Fruit fly (Drosophila melanogaster) whole organism, wandering third instar larva: ENCODE data around the gene heca.

Source experiments
- Abd-B ChIP-seq: fragments of >200 bp; optimal IDR thresholded peaks from 2 replicates; lab custom pipeline; 2017; ENCODE audit warnings: missing biosample characterization, missing genetic modification characterization
- CG32264 ChIP-seq: fragments of 200-800 bp; sonication (Bioruptor generic); optimal IDR thresholded peaks from 2 replicates; lab custom pipeline; 2016; ENCODE audit warnings: missing biosample characterization, missing genetic modification characterization
- CG9705 ChIP-seq: fragments of 200-800 bp; sonication (Bioruptor generic); optimal IDR thresholded peaks from 2 replicates; lab custom pipeline; 2018; ENCODE audit warnings: missing biosample characterization, mild to moderate bottlenecking, missing genetic modification characterization
- CrebA ChIP-seq: fragments of 200-800 bp; sonication (Bioruptor generic); optimal IDR thresholded peaks from 2 replicates; lab custom pipeline; 2016; ENCODE audit warnings: missing biosample characterization, mild to moderate bottlenecking, missing genetic modification characterization, borderline replicate concordance
- Dfd ChIP-seq: fragments of >200 bp; optimal IDR thresholded peaks from 2 replicates; lab custom pipeline; 2017; ENCODE audit warnings: missing biosample characterization, missing genetic modification characterization
- Dif ChIP-seq: fragments of 200-275, 200-300 bp; sonication (Bioruptor generic); optimal IDR thresholded peaks from 2 replicates; lab custom pipeline; 2018; ENCODE audit warnings: missing biosample characterization, missing genetic modification characterization; ENCODE audit not compliant: partially characterized antibody
- GATAd ChIP-seq: sonication (Bioruptor generic); optimal IDR thresholded peaks from 2 replicates; lab custom pipeline; 2016; ENCODE audit warnings: missing biosample characterization, missing genetic modification characterization
- HLH106 ChIP-seq: fragments of 200-800 bp; optimal IDR thresholded peaks from 3 replicates; lab custom pipeline; 2019; ENCODE audit warnings: missing biosample characterization, mild to moderate bottlenecking, missing genetic modification characterization, moderate library complexity
- Hnf4 ChIP-seq: fragments of 200-800 bp; sonication (Bioruptor generic); optimal IDR thresholded peaks from 2 replicates; lab custom pipeline; 2016; ENCODE audit warnings: missing biosample characterization, mild to moderate bottlenecking, missing genetic modification characterization
- Hr78 ChIP-seq: fragments of >200 bp; optimal IDR thresholded peaks from 2 replicates; lab custom pipeline; 2017; ENCODE audit warnings: missing biosample characterization, missing genetic modification characterization
- Hr83 ChIP-seq: fragments of 200-300 bp; sonication (Bioruptor generic); optimal IDR thresholded peaks from 2 replicates; lab custom pipeline; 2016; ENCODE audit warnings: missing biosample characterization, mild to moderate bottlenecking, missing genetic modification characterization, moderate library complexity; ENCODE audit not compliant: poor library complexity, severe bottlenecking
- Jra ChIP-seq: sonication (Bioruptor generic); optimal IDR thresholded peaks from 2 replicates; lab custom pipeline; 2016; ENCODE audit warnings: missing biosample characterization, missing genetic modification characterization
- Mio ChIP-seq: sonication (Bioruptor generic); optimal IDR thresholded peaks from 2 replicates; lab custom pipeline; 2016; ENCODE audit warnings: missing biosample characterization, missing genetic modification characterization
- N ChIP-seq: fragments of >200 bp; optimal IDR thresholded peaks from 2 replicates; lab custom pipeline; 2018; ENCODE audit warnings: missing biosample characterization, missing external identifiers, missing genetic modification characterization
- OdsH ChIP-seq: fragments of 200-800 bp; sonication (Bioruptor generic); optimal IDR thresholded peaks from 2 replicates; lab custom pipeline; 2016; ENCODE audit warnings: missing biosample characterization, mild to moderate bottlenecking, missing genetic modification characterization
- Rel ChIP-seq, 2 experiments: fragments of 200-800 bp; sonication (Bioruptor generic) in 1 of 2; optimal IDR thresholded peaks; 2 replicates in 1 of 2; 3 replicates in 1 of 2; lab custom pipeline; 2016 to 2019; ENCODE audit warnings: mild to moderate bottlenecking in 2 of 2, missing biosample characterization in 2 of 2, missing genetic modification characterization in 2 of 2, moderate library complexity in 1 of 2
- Sp1 ChIP-seq: fragments of 200-800 bp; sonication (Bioruptor generic); optimal IDR thresholded peaks from 3 replicates; lab custom pipeline; 2019; ENCODE audit warnings: missing biosample characterization, mild to moderate bottlenecking, missing genetic modification characterization, moderate library complexity
- br ChIP-seq: fragments of 200-800 bp; sonication (Bioruptor generic); optimal IDR thresholded peaks from 2 replicates; lab custom pipeline; 2016; ENCODE audit warnings: missing biosample characterization, missing genetic modification characterization
- brk ChIP-seq: fragments of 200-800 bp; sonication (Bioruptor generic); optimal IDR thresholded peaks from 2 replicates; lab custom pipeline; 2016; ENCODE audit warnings: missing biosample characterization, mild to moderate bottlenecking, missing genetic modification characterization
- dmrt93B ChIP-seq: fragments of 200-800 bp; sonication (Bioruptor generic); optimal IDR thresholded peaks from 2 replicates; lab custom pipeline; 2018; ENCODE audit warnings: missing biosample characterization, mild to moderate bottlenecking, missing genetic modification characterization
- dsf ChIP-seq: sonication (Bioruptor generic); optimal IDR thresholded peaks from 2 replicates; lab custom pipeline; 2016; ENCODE audit warnings: missing biosample characterization, missing genetic modification characterization, borderline replicate concordance
- ey ChIP-seq: fragments of 200-800 bp; sonication (Bioruptor generic); optimal IDR thresholded peaks from 2 replicates; lab custom pipeline; 2016; ENCODE audit warnings: missing biosample characterization, missing genetic modification characterization
- foxo ChIP-seq, 2 experiments: fragments of 200-800 bp; sonication (Bioruptor generic); optimal IDR thresholded peaks; 2 replicates in 1 of 2; 3 replicates in 1 of 2; lab custom pipeline; 2016 to 2017; ENCODE audit warnings: missing biosample characterization in 2 of 2, missing genetic modification characterization in 2 of 2
- fru ChIP-seq: fragments of 200-800 bp; sonication (Bioruptor generic); optimal IDR thresholded peaks from 3 replicates; lab custom pipeline; 2016; ENCODE audit warnings: missing biosample characterization, mild to moderate bottlenecking, missing genetic modification characterization
- h ChIP-seq: fragments of 200-800 bp; sonication (Bioruptor generic); optimal IDR thresholded peaks from 3 replicates; lab custom pipeline; 2016; ENCODE audit warnings: missing biosample characterization, mild to moderate bottlenecking, missing genetic modification characterization
- jim ChIP-seq: fragments of 175-275, 200-325 bp; sonication (Bioruptor generic); optimal IDR thresholded peaks from 2 replicates; lab custom pipeline; 2016; ENCODE audit warnings: missing biosample characterization, mild to moderate bottlenecking, missing genetic modification characterization
- psq ChIP-seq: fragments of 200-800 bp; sonication (Bioruptor generic); optimal IDR thresholded peaks from 3 replicates; lab custom pipeline; 2017; ENCODE audit warnings: missing biosample characterization, mild to moderate bottlenecking, missing genetic modification characterization, moderate library complexity
- rgr ChIP-seq: fragments of 200-800 bp; sonication (Bioruptor generic); optimal IDR thresholded peaks from 3 replicates; lab custom pipeline; 2016; ENCODE audit warnings: missing biosample characterization, mild to moderate bottlenecking, missing genetic modification characterization
- sage ChIP-seq: fragments of 200-800 bp; sonication (Bioruptor generic); optimal IDR thresholded peaks from 2 replicates; lab custom pipeline; 2016; ENCODE audit warnings: missing biosample characterization, mild to moderate bottlenecking, missing genetic modification characterization
- sv ChIP-seq: fragments of 200-800 bp; sonication (Bioruptor generic); optimal IDR thresholded peaks from 3 replicates; lab custom pipeline; 2016; ENCODE audit warnings: missing biosample characterization, missing genetic modification characterization
- tai ChIP-seq: sonication (Bioruptor generic); optimal IDR thresholded peaks from 2 replicates; lab custom pipeline; 2016; ENCODE audit warnings: missing biosample characterization, missing genetic modification characterization
- woc ChIP-seq: sonication (Bioruptor generic); optimal IDR thresholded peaks from 2 replicates; lab custom pipeline; 2016; ENCODE audit warnings: missing biosample characterization, mild to moderate bottlenecking, missing genetic modification characterization

The heca gene

DNA sequence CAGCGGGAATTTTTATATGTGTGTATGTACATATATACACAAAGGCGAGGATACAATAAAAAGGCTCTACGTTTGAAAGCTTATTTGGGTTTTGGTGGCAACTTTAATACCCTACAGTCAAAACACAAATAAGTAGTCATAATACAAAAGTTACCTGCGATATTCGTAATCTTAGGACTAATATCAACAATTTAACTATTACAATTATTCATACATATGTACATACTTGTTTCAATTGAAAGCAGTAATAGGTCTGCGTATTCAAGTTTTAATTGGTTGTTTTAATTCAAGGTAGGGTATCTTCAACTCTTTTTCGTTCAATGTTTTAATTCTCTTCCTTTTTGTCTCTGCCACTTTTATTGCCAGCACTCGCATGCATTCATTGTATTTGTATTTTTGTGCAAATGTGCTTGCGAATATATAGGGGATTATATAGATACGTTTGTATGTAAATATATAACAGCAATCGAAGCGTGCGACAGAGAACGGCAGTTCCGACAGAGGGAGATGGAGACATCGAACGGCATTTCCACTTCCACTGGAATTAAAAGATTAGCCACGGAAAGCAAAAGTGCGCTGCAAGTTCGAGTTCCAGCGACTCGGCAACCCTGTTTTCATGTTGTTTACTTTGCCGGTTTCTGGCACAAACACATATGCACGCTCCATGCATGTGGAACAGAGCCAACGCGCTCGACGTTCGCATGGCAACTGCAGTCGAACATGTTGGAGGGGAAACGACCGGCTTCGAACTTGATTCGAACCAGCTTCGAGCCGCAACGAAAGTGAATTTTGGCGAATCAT is 1.1 kb upstream of the heca start (continued):
- TF ChIP-seq foxo (GFP tag; optimal IDR thresholded peaks at IDR 0.05; lab: Kevin White, UChicago) (peak; percentile 47 to 89), ey (peak; percentile 85), N (GFP tag; lab: Kevin White, UChicago) (no peak), brk (GFP tag; lab: Kevin White, UChicago) (peak; percentile 17), Sp1 (peak; percentile 94), Hnf4 (GFP tag; lab: Kevin White, UChicago) (peak; percentile 55), Dif (GFP tag; lab: Kevin White, UChicago) (no peak), HLH106 (tag; lab: Kevin White, UChicago) (peak; percentile 94), tai (GFP tag; lab: Kevin White, UChicago) (peak; percentile 37)

DNA sequence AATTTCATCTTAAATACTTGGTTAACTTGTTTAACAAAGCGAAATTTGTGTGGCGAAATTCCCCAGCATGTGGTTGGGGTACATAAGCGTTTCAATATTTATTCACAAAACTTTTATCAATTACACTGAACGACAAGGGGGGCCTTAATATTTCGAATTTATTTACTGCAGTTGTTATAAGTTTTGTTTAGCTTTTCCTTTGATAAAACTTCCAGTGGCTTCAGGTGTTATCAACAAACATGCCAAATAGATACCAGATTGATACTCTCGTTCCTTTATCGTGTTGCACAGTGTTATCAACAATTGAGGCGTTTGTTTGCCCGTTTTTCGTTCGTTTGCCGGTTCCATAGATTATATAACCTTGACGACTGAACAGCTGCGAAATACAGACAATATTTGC is 2.6 kb downstream of the heca start:
- TF ChIP-seq rgr = peak; percentile 82
- peak; percentile 30 for TF ChIP-seq woc (GFP tag; lab: Kevin White, UChicago)
- TF ChIP-seq Dfd (GFP tag; lab: Kevin White, UChicago) = no peak
- peak; percentile 4 for TF ChIP-seq Mio (GFP tag; lab: Kevin White, UChicago)
- peak; percentile 52 for TF ChIP-seq sage (GFP tag; lab: Kevin White, UChicago)
- TF ChIP-seq br = peak; percentile 85
- TF ChIP-seq Rel (GFP tag; optimal IDR thresholded peaks at IDR 0.05; lab: Kevin White, UChicago) = no peak
- TF ChIP-seq Rel (tag; optimal IDR thresholded peaks at IDR 0.05; lab: Kevin White, UChicago) = peak; percentile 3
- peak; percentile 84 for TF ChIP-seq h (GFP tag; lab: Kevin White, UChicago)
- peak; percentile 61 for TF ChIP-seq Hnf4 (GFP tag; lab: Kevin White, UChicago)
- TF ChIP-seq dmrt93B (GFP tag; lab: Kevin White, UChicago) = peak; percentile 72
- TF ChIP-seq OdsH (GFP tag; lab: Kevin White, UChicago) = peak; percentile 68
- TF ChIP-seq tai (GFP tag; lab: Kevin White, UChicago) = peak; percentile 16
- peak; percentile 63 for TF ChIP-seq CG32264 (GFP tag; lab: Kevin White, UChicago)
- peak; percentile 59 for TF ChIP-seq Sp1
- no peak for TF ChIP-seq jim (GFP tag; lab: Kevin White, UChicago)
- peak; percentile 73 for TF ChIP-seq ey
- peak; percentile 56 for TF ChIP-seq psq (GFP tag; lab: Kevin White, UChicago)
- no peak for TF ChIP-seq brk (GFP tag; lab: Kevin White, UChicago)
- peak; percentile 63 to 89 for TF ChIP-seq foxo (GFP tag; optimal IDR thresholded peaks at IDR 0.05; lab: Kevin White, UChicago)
- peak; percentile 85 for TF ChIP-seq fru (GFP tag; lab: Kevin White, UChicago)
- no peak for TF ChIP-seq Jra (GFP tag; lab: Kevin White, UChicago)
- no peak for TF ChIP-seq N (GFP tag; lab: Kevin White, UChicago)
- peak; percentile 71 for TF ChIP-seq HLH106 (tag; lab: Kevin White, UChicago)

dm6 chr3R:30281345-30282133 is 3.8 kb downstream of the heca start:
- TF ChIP-seq psq (GFP tag; lab: Kevin White, UChicago) = peak; percentile 87
- no peak for TF ChIP-seq jim (GFP tag; lab: Kevin White, UChicago)
- TF ChIP-seq Hr78 = no peak
- TF ChIP-seq Rel (GFP tag; optimal IDR thresholded peaks at IDR 0.05; lab: Kevin White, UChicago) = peak; percentile 19
- peak; percentile 61 for TF ChIP-seq Rel (tag; optimal IDR thresholded peaks at IDR 0.05; lab: Kevin White, UChicago)
- no peak for TF ChIP-seq sv (GFP tag; lab: Kevin White, UChicago)
- no peak for TF ChIP-seq Hr83 (GFP tag; lab: Kevin White, UChicago)
- peak; percentile 80 for TF ChIP-seq OdsH (GFP tag; lab: Kevin White, UChicago)
- peak; percentile 77 for TF ChIP-seq Sp1
- peak; percentile 64 for TF ChIP-seq tai (GFP tag; lab: Kevin White, UChicago)
- TF ChIP-seq Hnf4 (GFP tag; lab: Kevin White, UChicago) = peak; percentile 68
- peak; percentile 62 for TF ChIP-seq CG32264 (GFP tag; lab: Kevin White, UChicago)
- TF ChIP-seq fru (GFP tag; lab: Kevin White, UChicago) = peak; percentile 82
- TF ChIP-seq CG9705 (GFP tag; lab: Kevin White, UChicago) = no peak
- no peak for TF ChIP-seq Jra (GFP tag; lab: Kevin White, UChicago)
- TF ChIP-seq dsf (GFP tag; lab: Kevin White, UChicago) = peak; percentile 27
- peak; percentile 75 for TF ChIP-seq HLH106 (tag; lab: Kevin White, UChicago)
- TF ChIP-seq rgr = peak; percentile 84
- peak; percentile 71 for TF ChIP-seq br
- TF ChIP-seq Dif (GFP tag; lab: Kevin White, UChicago) = no peak
- peak; percentile 33 to 85 for TF ChIP-seq foxo (GFP tag; optimal IDR thresholded peaks at IDR 0.05; lab: Kevin White, UChicago)
- TF ChIP-seq brk (GFP tag; lab: Kevin White, UChicago) = peak; percentile 79
- TF ChIP-seq ey = peak; percentile 87
- peak; percentile 81 for TF ChIP-seq woc (GFP tag; lab: Kevin White, UChicago)
- TF ChIP-seq GATAd (GFP tag; lab: Kevin White, UChicago) = no peak
- peak; percentile 73 for TF ChIP-seq CrebA (GFP tag; lab: Kevin White, UChicago)
- peak; percentile 35 for TF ChIP-seq dmrt93B (GFP tag; lab: Kevin White, UChicago)
- peak; percentile 73 for TF ChIP-seq sage (GFP tag; lab: Kevin White, UChicago)
- no peak for TF ChIP-seq Abd-B (GFP tag; lab: Kevin White, UChicago)
- peak; percentile 79 for TF ChIP-seq h (GFP tag; lab: Kevin White, UChicago)
